Worm (Caenorhabditis elegans) whole organism, young adult: ENCODE data around the gene F22B3.10.

ENCODE experiments used
- B0019.2 ChIP-seq: fragments of 200-800 bp; sonication (Bioruptor generic); conservative IDR thresholded peaks from 2 replicates; pipeline ENCODE4 v1.3.6; 2022; ENCODE audit warnings: missing genetic modification reagents, missing genetic modification characterization, missing compliant biosample characterization
- B0336.3 ChIP-seq: fragments of 200-800 bp; sonication (Bioruptor generic); IDR thresholded peaks from 2 replicates; pipeline ENCODE4 v1.3.6; 2022; ENCODE audit warnings: missing genetic modification characterization, missing compliant biosample characterization
- D2030.7 ChIP-seq: fragments of 200-800 bp; sonication (Bioruptor generic); IDR thresholded peaks from 2 replicates; pipeline ENCODE4 v1.3.6; 2022; ENCODE audit warnings: missing genetic modification reagents, missing genetic modification characterization, missing compliant biosample characterization
- F33H1.4 ChIP-seq: fragments of 200-800 bp; sonication (Bioruptor generic); IDR thresholded peaks from 2 replicates; pipeline ENCODE4 v1.3.6; 2022; ENCODE audit warnings: missing genetic modification reagents, missing genetic modification characterization, missing compliant biosample characterization
- F49E8.2 ChIP-seq: sonication (generic microtip); optimal IDR thresholded peaks from 3 replicates; lab custom pipeline; 2017; ENCODE audit warnings: missing genetic modification characterization, mild to moderate bottlenecking, missing compliant biosample characterization, antibody characterized with exemption, moderate library complexity; ENCODE audit not compliant: insufficient read depth
- F57A8.1 ChIP-seq: fragments of 200-800 bp; sonication (Bioruptor generic); optimal IDR thresholded peaks from 2 replicates; lab custom pipeline; 2018; ENCODE audit warnings: mild to moderate bottlenecking, missing genetic modification characterization, moderate library complexity, missing compliant biosample characterization
- T07F8.4 ChIP-seq: sonication (generic microtip); optimal IDR thresholded peaks from 2 replicates; lab custom pipeline; 2016; ENCODE audit warnings: mild to moderate bottlenecking, missing genetic modification characterization, moderate library complexity, missing compliant biosample characterization
- T26A5.8 ChIP-seq: sonication (generic microtip); optimal IDR thresholded peaks from 2 replicates; lab custom pipeline; 2016; ENCODE audit warnings: missing genetic modification characterization, missing compliant biosample characterization
- Y53F4B.3 ChIP-seq: fragments of 200-800 bp; sonication (Bioruptor generic); IDR thresholded peaks from 2 replicates; pipeline ENCODE4 v1.3.6; 2022; ENCODE audit warnings: missing genetic modification reagents, missing genetic modification characterization, missing compliant biosample characterization
- Y56A3A.18 ChIP-seq: fragments of 200-800 bp; sonication (Bioruptor generic); IDR thresholded peaks from 2 replicates; pipeline ENCODE4 v1.3.6; 2022; ENCODE audit warnings: missing genetic modification reagents, missing genetic modification characterization, missing compliant biosample characterization
- Y67H2A.10 ChIP-seq: fragments of 200-800 bp; sonication (Bioruptor generic); conservative IDR thresholded peaks from 2 replicates; pipeline ENCODE4 v1.3.6; 2022; ENCODE audit warnings: missing genetic modification reagents, missing genetic modification characterization, missing compliant biosample characterization
- ama-1 ChIP-seq, 3 experiments: fragments of 150-350 bp in 1 of 3; sonication (generic microtip) in 2 of 3; optimal IDR thresholded peaks; 2 replicates each; lab custom pipeline; 2014 to 2018; ENCODE audit warnings: missing biosample characterization in 2 of 3, missing genetic modification characterization in 2 of 3, missing genetic modification reagents in 2 of 3
- athp-1 ChIP-seq: sonication (generic microtip); optimal IDR thresholded peaks from 2 replicates; lab custom pipeline; 2017; ENCODE audit warnings: mild to moderate bottlenecking, missing genetic modification characterization, missing compliant biosample characterization
- attf-3 ChIP-seq: fragments of 200-800 bp; sonication (Bioruptor generic); conservative IDR thresholded peaks from 2 replicates; pipeline ENCODE4 v1.3.6; 2022; ENCODE audit warnings: missing genetic modification reagents, missing genetic modification characterization, missing compliant biosample characterization
- attf-5 ChIP-seq: fragments of 200-800 bp; sonication (Bioruptor generic); optimal IDR thresholded peaks from 2 replicates; lab custom pipeline; 2018; ENCODE audit warnings: mild to moderate bottlenecking, missing genetic modification characterization, missing compliant biosample characterization
- bed-1 ChIP-seq: fragments of 200-800 bp; sonication (Bioruptor generic); IDR thresholded peaks from 2 replicates; pipeline ENCODE4 v1.3.6; 2022; ENCODE audit warnings: missing genetic modification reagents, missing genetic modification characterization, missing compliant biosample characterization
- ccch-3 ChIP-seq: fragments of 200-800 bp; sonication (Bioruptor generic); optimal IDR thresholded peaks from 2 replicates; lab custom pipeline; 2018; ENCODE audit warnings: mild to moderate bottlenecking, missing genetic modification characterization, missing compliant biosample characterization
- cebp-2 ChIP-seq: fragments of 200-800 bp; sonication (Bioruptor generic); IDR thresholded peaks from 2 replicates; pipeline ENCODE4 v1.3.6; 2022; ENCODE audit warnings: missing genetic modification characterization, missing compliant biosample characterization
- ceh-27 ChIP-seq: fragments of 200-800 bp; sonication (Bioruptor generic); optimal IDR thresholded peaks from 2 replicates; lab custom pipeline; 2018; ENCODE audit warnings: mild to moderate bottlenecking, missing genetic modification characterization, moderate library complexity, missing compliant biosample characterization
- ceh-79 ChIP-seq: sonication (generic microtip); optimal IDR thresholded peaks from 2 replicates; lab custom pipeline; 2017; ENCODE audit warnings: mild to moderate bottlenecking, missing genetic modification characterization, missing compliant biosample characterization
- ceh-91 ChIP-seq: fragments of 200-800 bp; sonication (Bioruptor generic); IDR thresholded peaks from 2 replicates; pipeline ENCODE4 v1.3.6; 2022; ENCODE audit warnings: missing genetic modification reagents, missing genetic modification characterization, missing compliant biosample characterization
- dpff-1 ChIP-seq: sonication (generic microtip); optimal IDR thresholded peaks from 2 replicates; lab custom pipeline; 2017; ENCODE audit warnings: mild to moderate bottlenecking, missing genetic modification characterization, missing compliant biosample characterization
- egl-44 ChIP-seq: fragments of 200-800 bp; sonication (Bioruptor generic); IDR thresholded peaks from 2 replicates; pipeline ENCODE4 v1.3.6; 2022; ENCODE audit warnings: missing genetic modification reagents, missing genetic modification characterization, missing compliant biosample characterization
- ekl-4 ChIP-seq: fragments of 200-800 bp; sonication (Bioruptor generic); IDR thresholded peaks from 2 replicates; pipeline ENCODE4 v1.3.6; 2022; ENCODE audit warnings: missing genetic modification reagents, missing genetic modification characterization, missing compliant biosample characterization
- him-1 ChIP-seq: sonication (generic microtip); optimal IDR thresholded peaks from 2 replicates; lab custom pipeline; 2016; ENCODE audit warnings: missing genotype, missing genetic modification reagents, missing genetic modification characterization, missing compliant biosample characterization
- hlh-26 ChIP-seq: fragments of 200-800 bp; sonication (Bioruptor generic); conservative IDR thresholded peaks from 2 replicates; pipeline ENCODE4 v1.3.6; 2022; ENCODE audit warnings: missing genetic modification reagents, missing genetic modification characterization, missing compliant biosample characterization
- hmg-1.2 ChIP-seq: fragments of 200-800 bp; sonication (Bioruptor generic); IDR thresholded peaks from 2 replicates; pipeline ENCODE4 v1.3.6; 2022; ENCODE audit warnings: missing genetic modification reagents, missing genetic modification characterization, missing compliant biosample characterization
- hrde-1 ChIP-seq: sonication (generic microtip); optimal IDR thresholded peaks from 2 replicates; lab custom pipeline; 2016; ENCODE audit warnings: missing genetic modification characterization, mild to moderate bottlenecking, missing compliant biosample characterization, moderate library complexity, missing genotype, missing genetic modification reagents, borderline replicate concordance
- hsf-1 ChIP-seq: fragments of 200-800 bp; sonication (Bioruptor generic); IDR thresholded peaks from 2 replicates; pipeline ENCODE4 v1.3.6; 2022; ENCODE audit warnings: missing genetic modification reagents, missing genetic modification characterization, missing compliant biosample characterization
- let-526 ChIP-seq: fragments of 200-800 bp; sonication (Bioruptor generic); IDR thresholded peaks from 2 replicates; pipeline ENCODE4 v1.3.6; 2022; ENCODE audit warnings: missing genetic modification reagents, missing genetic modification characterization, missing compliant biosample characterization
- let-607 ChIP-seq, 2 experiments: fragments of 200-800 bp in 1 of 2; sonication (Bioruptor generic) in 1 of 2; sonication (generic microtip) in 1 of 2; optimal IDR thresholded peaks; 2 replicates each; lab custom pipeline; 2016 to 2018; ENCODE audit warnings: mild to moderate bottlenecking in 2 of 2, missing compliant biosample characterization in 2 of 2, missing genetic modification characterization in 2 of 2, moderate library complexity in 2 of 2, missing genotype in 1 of 2
- lin-35 ChIP-seq, 3 experiments: fragments of 150-350 bp in 2 of 3; sonication (generic microtip) in 1 of 3; optimal IDR thresholded peaks; 2 replicates each; lab custom pipeline; 2014 to 2018; ENCODE audit warnings: missing biosample characterization in 3 of 3, missing genetic modification characterization in 3 of 3, missing genetic modification reagents in 3 of 3
- lin-40 ChIP-seq: sonication (generic microtip); optimal IDR thresholded peaks from 2 replicates; lab custom pipeline; 2016; ENCODE audit warnings: missing genetic modification characterization, mild to moderate bottlenecking, missing compliant biosample characterization, missing genotype, missing genetic modification reagents
- madf-10 ChIP-seq: sonication (generic microtip); optimal IDR thresholded peaks from 2 replicates; lab custom pipeline; 2016; ENCODE audit warnings: mild to moderate bottlenecking, missing genetic modification characterization, missing compliant biosample characterization
- madf-3 ChIP-seq: fragments of 200-800 bp; sonication (Bioruptor generic); IDR thresholded peaks from 2 replicates; pipeline ENCODE4 v1.3.6; 2022; ENCODE audit warnings: missing genetic modification reagents, missing genetic modification characterization, missing compliant biosample characterization
- madf-6 ChIP-seq: fragments of 200-800 bp; sonication (Bioruptor generic); IDR thresholded peaks from 2 replicates; pipeline ENCODE4 v1.3.6; 2022; ENCODE audit warnings: missing genetic modification reagents, missing genetic modification characterization, missing compliant biosample characterization
- madf-8 ChIP-seq: fragments of 200-800 bp; sonication (Bioruptor generic); conservative IDR thresholded peaks from 2 replicates; pipeline ENCODE4 v1.3.6; 2022; ENCODE audit warnings: missing genetic modification reagents, missing genetic modification characterization, missing compliant biosample characterization
- mxl-1 ChIP-seq: sonication (generic microtip); optimal IDR thresholded peaks from 2 replicates; lab custom pipeline; 2016; ENCODE audit warnings: missing genetic modification characterization, missing compliant biosample characterization
- nhr-179 ChIP-seq: sonication (generic microtip); optimal IDR thresholded peaks from 2 replicates; lab custom pipeline; 2016; ENCODE audit warnings: mild to moderate bottlenecking, missing genetic modification characterization, missing compliant biosample characterization
- repo-1 ChIP-seq: sonication (generic microtip); optimal IDR thresholded peaks from 2 replicates; lab custom pipeline; 2017; ENCODE audit warnings: mild to moderate bottlenecking, missing genetic modification characterization, missing compliant biosample characterization
- sea-2 ChIP-seq: fragments of 200-800 bp; sonication (Bioruptor generic); IDR thresholded peaks from 2 replicates; pipeline ENCODE4 v1.3.6; 2022; ENCODE audit warnings: missing genetic modification characterization, missing compliant biosample characterization
- snpc-1.1 ChIP-seq: sonication (generic microtip); optimal IDR thresholded peaks from 2 replicates; lab custom pipeline; 2017; ENCODE audit warnings: missing genetic modification characterization, mild to moderate bottlenecking, missing compliant biosample characterization, antibody characterized with exemption, moderate library complexity, missing genotype, missing genetic modification reagents; ENCODE audit not compliant: insufficient read depth
- sptf-2 ChIP-seq: fragments of 200-800 bp; sonication (Bioruptor generic); optimal IDR thresholded peaks from 2 replicates; lab custom pipeline; 2018; ENCODE audit warnings: mild to moderate bottlenecking, missing genetic modification characterization, missing compliant biosample characterization
- tbp1 ChIP-seq: fragments of 200-800 bp; sonication (Bioruptor generic); optimal IDR thresholded peaks from 2 replicates; lab custom pipeline; 2018; ENCODE audit warnings: mild to moderate bottlenecking, missing genetic modification characterization, missing compliant biosample characterization
- zfh-2 ChIP-seq: fragments of 200-800 bp; sonication (Bioruptor generic); conservative IDR thresholded peaks from 2 replicates; pipeline ENCODE4 v1.3.6; 2022; ENCODE audit warnings: missing genetic modification reagents, missing genetic modification characterization, missing compliant biosample characterization
- ztf-22 ChIP-seq: fragments of 200-800 bp; sonication (Bioruptor generic); optimal IDR thresholded peaks from 2 replicates; lab custom pipeline; 2018; ENCODE audit warnings: mild to moderate bottlenecking, missing genetic modification characterization, moderate library complexity, missing compliant biosample characterization
- ztf-25 ChIP-seq: fragments of 200-800 bp; sonication (Bioruptor generic); IDR thresholded peaks from 2 replicates; pipeline ENCODE4 v1.3.6; 2022; ENCODE audit warnings: missing genetic modification reagents, missing genetic modification characterization, missing compliant biosample characterization

Gene F22B3.10

DNA sequence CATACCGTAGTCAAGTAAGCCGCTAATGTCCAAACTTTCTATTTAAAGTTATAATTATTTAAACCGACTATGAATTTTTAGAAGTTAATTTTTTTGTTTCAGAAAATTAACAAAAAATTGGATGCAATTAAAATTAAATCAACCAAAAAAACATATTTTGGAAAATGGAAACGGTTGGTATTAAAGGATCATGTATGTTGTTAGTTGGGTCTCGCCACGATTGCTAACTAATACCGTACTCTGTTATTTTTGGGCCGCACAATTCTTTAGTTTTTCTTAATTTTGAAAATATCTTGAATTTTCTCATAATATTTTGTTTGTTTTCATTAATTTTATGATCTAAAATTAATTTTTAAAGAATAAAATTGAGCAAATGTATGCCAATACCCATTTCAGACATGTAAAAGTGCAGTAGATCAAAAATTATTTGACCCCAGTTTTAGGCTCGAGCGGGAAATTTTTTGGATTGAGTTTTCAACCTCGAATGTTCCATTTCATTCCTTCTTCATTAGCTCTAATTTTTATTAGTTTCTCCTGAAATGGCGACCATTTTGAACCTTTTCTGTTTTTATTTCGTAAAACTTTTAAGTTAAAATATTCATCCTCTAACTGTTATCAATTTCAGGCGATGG, 42.3 kb downstream of the F22B3.10 start, which contains the start of gene cbd-1 (continued):
- no peak for TF ChIP-seq ztf-25 (GFP tag; lab: Robert Waterston, UW)
- TF ChIP-seq F49E8.2 (tag; lab: Kevin White, UChicago): peak; percentile 24
- no peak for TF ChIP-seq attf-5 (GFP tag; lab: Kevin White, UChicago)
- no peak for TF ChIP-seq bed-1 (GFP tag; lab: Robert Waterston, UW)
- peak; percentile 82 for TF ChIP-seq F33H1.4 (GFP tag; lab: Robert Waterston, UW)
- peak; percentile 97 for TF ChIP-seq madf-6 (GFP tag; lab: Robert Waterston, UW)
- TF ChIP-seq B0336.3: no peak
- TF ChIP-seq let-607 (tag; optimal IDR thresholded peaks at IDR 0.05; lab: Kevin White, UChicago): no peak
- peak; percentile 83 for TF ChIP-seq D2030.7 (GFP tag; lab: Robert Waterston, UW)
- TF ChIP-seq dpff-1 (tag; lab: Kevin White, UChicago): no peak
- no peak for TF ChIP-seq repo-1 (tag; lab: Kevin White, UChicago)
- TF ChIP-seq Y67H2A.10 (GFP tag; lab: Robert Waterston, UW): no peak
- TF ChIP-seq let-526: no peak
- peak; percentile 92 for TF ChIP-seq madf-8
- TF ChIP-seq Y56A3A.18 (GFP tag; lab: Robert Waterston, UW): no peak
- TF ChIP-seq T26A5.8 (tag; lab: Kevin White, UChicago): no peak
- no peak for TF ChIP-seq attf-3 (GFP tag; lab: Robert Waterston, UW)
- TF ChIP-seq ztf-22: no peak
- no peak for TF ChIP-seq lin-40 (tag; lab: Kevin White, UChicago)
- TF ChIP-seq snpc-1.1 (tag; lab: Kevin White, UChicago): no peak
- TF ChIP-seq athp-1 (tag; lab: Kevin White, UChicago): no peak
- TF ChIP-seq cebp-2 (GFP tag; lab: Robert Waterston, UW): no peak
- peak in 1 of 3 experiments; percentile 41 for TF ChIP-seq lin-35 (GFP tag; optimal IDR thresholded peaks at IDR 0.05; lab: Kevin White, UChicago)
- no peak for TF ChIP-seq tbp1 (GFP tag; lab: Kevin White, UChicago)
- no peak for TF ChIP-seq T07F8.4 (tag; lab: Kevin White, UChicago)
- peak; percentile 27; the same call in 1 of the 2 replicates for TF ChIP-seq hmg-1.2 (GFP tag; lab: Robert Waterston, UW)
- 0 out of 2 replicates have a peak, but pooled peaks have one; percentile 76 for TF ChIP-seq madf-3 (GFP tag; lab: Robert Waterston, UW)
- TF ChIP-seq zfh-2 (GFP tag; lab: Robert Waterston, UW): no peak
- TF ChIP-seq ama-1 (optimal IDR thresholded peaks at IDR 0.05; lab: Kevin White, UChicago): no peak
- TF ChIP-seq ama-1 (GFP tag; optimal IDR thresholded peaks at IDR 0.05; lab: Kevin White, UChicago): no peak
- no peak for TF ChIP-seq sea-2 (GFP tag; lab: Robert Waterston, UW)
- no peak for TF ChIP-seq ceh-79
- TF ChIP-seq hrde-1 (tag; lab: Kevin White, UChicago): no peak
- TF ChIP-seq Y53F4B.3 (GFP tag; lab: Robert Waterston, UW): 0 out of 2 replicates have a peak, but pooled peaks have one; percentile 18
- no peak for TF ChIP-seq ceh-27 (GFP tag; lab: Kevin White, UChicago)
- 0 out of 2 replicates have a peak, but pooled peaks have one; percentile 48 for TF ChIP-seq ekl-4
- TF ChIP-seq hlh-26 (GFP tag; lab: Robert Waterston, UW): no peak
- no peak for TF ChIP-seq ccch-3 (GFP tag; lab: Kevin White, UChicago)
- no peak for TF ChIP-seq madf-10
- no peak for TF ChIP-seq nhr-179 (tag; lab: Kevin White, UChicago)
- no peak for TF ChIP-seq mxl-1 (tag; lab: Kevin White, UChicago)
- TF ChIP-seq egl-44: no peak
- peak; percentile 26; the same call in 1 of the 2 replicates for TF ChIP-seq B0019.2 (GFP tag; lab: Robert Waterston, UW)
- peak; percentile 98 for TF ChIP-seq hsf-1 (GFP tag; lab: Robert Waterston, UW)
- TF ChIP-seq F57A8.1 (GFP tag; lab: Kevin White, UChicago): no peak
- no peak for TF ChIP-seq sptf-2 (GFP tag; lab: Kevin White, UChicago)
- TF ChIP-seq him-1 (tag; lab: Kevin White, UChicago): no peak
- peak; percentile 91 for TF ChIP-seq ceh-91 (GFP tag; lab: Robert Waterston, UW)
